Worm (Caenorhabditis elegans) whole organism, young adult: ENCODE results near the gene Y27F2A.6.
"Not testable (repeated sequence)": the region's sequence is repeated elsewhere in the genome, so short reads cannot be mapped to it uniquely, and the experiment has no call there.

Experiments
- Y53F4B.3 ChIP-seq: fragments of 200-800 bp; sonication (Bioruptor generic); IDR thresholded peaks from 2 replicates; pipeline ENCODE4 v1.3.6; 2022; ENCODE audit warnings: missing genetic modification reagents, missing genetic modification characterization, missing compliant biosample characterization
- ceh-40 ChIP-seq: fragments of 200-800 bp; sonication (Bioruptor generic); IDR thresholded peaks from 2 replicates; pipeline ENCODE4 v1.3.6; 2022; ENCODE audit warnings: missing genetic modification characterization, missing compliant biosample characterization
- dpl-1 ChIP-seq: fragments of 150-350 bp; optimal IDR thresholded peaks from 2 replicates; lab custom pipeline; 2014; ENCODE audit warnings: missing biosample characterization, missing genetic modification reagents, missing genetic modification characterization
- egl-18 ChIP-seq: fragments of 200-800 bp; sonication (Bioruptor generic); IDR thresholded peaks from 2 replicates; pipeline ENCODE4 v1.3.6; 2022; ENCODE audit warnings: missing genetic modification reagents, missing genetic modification characterization, missing compliant biosample characterization
- lsy-27 ChIP-seq: sonication (generic microtip); optimal IDR thresholded peaks from 2 replicates; lab custom pipeline; 2017; ENCODE audit warnings: missing genetic modification characterization, mild to moderate bottlenecking, missing compliant biosample characterization, antibody characterized with exemption, missing genotype, borderline replicate concordance; ENCODE audit not compliant: insufficient read depth

- TF ChIP-seq Y53F4B.3 (GFP tag; lab: Robert Waterston, UW); dpl-1 (GFP tag; lab: Kevin White, UChicago); lsy-27 (tag; lab: Kevin White, UChicago); egl-18 (GFP tag; lab: Robert Waterston, UW); ceh-40 (GFP tag; lab: Robert Waterston, UW): not testable (repeated sequence)
Measured at ce11 chrII:3201242-3201641, 18.0 kb upstream of the Y27F2A.6 start, which contains the start of gene sri-48.
